Worm (Caenorhabditis elegans) whole organism, L2 larva: ENCODE measurements around the gene sre-2.

Experiments used
- C34F6.9 ChIP-seq: fragments of 150-350 bp; optimal IDR thresholded peaks from 2 replicates; lab custom pipeline; 2014; ENCODE audit warnings: missing biosample characterization, missing genetic modification characterization
- R02D3.7 ChIP-seq: fragments of 150-350 bp; optimal IDR thresholded peaks from 2 replicates; lab custom pipeline; 2014; ENCODE audit warnings: missing biosample characterization, missing genetic modification characterization
- ZK546.5 ChIP-seq: sonication (generic microtip); optimal IDR thresholded peaks from 2 replicates; lab custom pipeline; 2017; ENCODE audit warnings: missing biosample characterization, missing genetic modification characterization
- aly-2 ChIP-seq: fragments of 150-350 bp; optimal IDR thresholded peaks from 2 replicates; lab custom pipeline; 2014; ENCODE audit warnings: missing biosample characterization, missing genetic modification characterization
- blmp-1 ChIP-seq: sonication (generic microtip); optimal IDR thresholded peaks from 2 replicates; lab custom pipeline; 2017; ENCODE audit warnings: missing genetic modification characterization, mild to moderate bottlenecking, missing compliant biosample characterization, antibody characterized with exemption, moderate library complexity; ENCODE audit not compliant: insufficient read depth
- ceh-16 ChIP-seq: fragments of 150-350 bp; optimal IDR thresholded peaks from 2 replicates; lab custom pipeline; 2014; ENCODE audit warnings: missing biosample characterization, missing genetic modification characterization
- ceh-82 ChIP-seq: fragments of 150-350 bp; optimal IDR thresholded peaks from 2 replicates; lab custom pipeline; 2014; ENCODE audit warnings: missing biosample characterization, missing genetic modification characterization
- crh-2 ChIP-seq: sonication (generic microtip); optimal IDR thresholded peaks from 2 replicates; lab custom pipeline; 2017; ENCODE audit warnings: missing biosample characterization, missing genetic modification characterization
- dmd-4 ChIP-seq: sonication (generic microtip); optimal IDR thresholded peaks from 2 replicates; lab custom pipeline; 2017; ENCODE audit warnings: missing biosample characterization, missing genetic modification characterization
- egl-27 ChIP-seq: sonication (generic microtip); optimal IDR thresholded peaks from 3 replicates; lab custom pipeline; 2017; ENCODE audit warnings: missing biosample characterization, missing genetic modification reagents, missing genetic modification characterization
- elt-1 ChIP-seq: fragments of 150-350 bp; optimal IDR thresholded peaks from 2 replicates; lab custom pipeline; 2014; ENCODE audit warnings: missing biosample characterization, missing genetic modification characterization
- fos-1 ChIP-seq: fragments of 150-350 bp; optimal IDR thresholded peaks from 2 replicates; lab custom pipeline; 2014; ENCODE audit warnings: missing biosample characterization, missing genetic modification characterization
- gmeb-1 ChIP-seq: fragments of 150-350 bp; optimal IDR thresholded peaks from 2 replicates; lab custom pipeline; 2014; ENCODE audit warnings: missing biosample characterization, missing genetic modification characterization
- lin-11 ChIP-seq: fragments of 150-350 bp; sonication (generic microtip); optimal IDR thresholded peaks from 2 replicates; lab custom pipeline; 2014; ENCODE audit warnings: missing biosample characterization, missing genetic modification characterization, inconsistent platforms, mixed read lengths
- lin-39 ChIP-seq: fragments of 150-350 bp; optimal IDR thresholded peaks from 2 replicates; lab custom pipeline; 2014; ENCODE audit warnings: missing biosample characterization, missing genetic modification reagents, missing genetic modification characterization
- lsy-2 ChIP-seq, 2 experiments: fragments of 150-350 bp in 1 of 2; sonication (generic microtip) in 1 of 2; optimal IDR thresholded peaks; 2 replicates each; lab custom pipeline; 2014 to 2017; ENCODE audit warnings: missing biosample characterization in 2 of 2, missing genetic modification characterization in 2 of 2
- mab-5 ChIP-seq: fragments of 150-350 bp; optimal IDR thresholded peaks from 2 replicates; lab custom pipeline; 2014; ENCODE audit warnings: missing biosample characterization, missing genetic modification characterization
- mbf-1 ChIP-seq: sonication (generic microtip); optimal IDR thresholded peaks from 2 replicates; lab custom pipeline; 2017; ENCODE audit warnings: missing biosample characterization, missing genetic modification characterization
- nhr-12 ChIP-seq: fragments of 150-350 bp; optimal IDR thresholded peaks from 2 replicates; lab custom pipeline; 2014; ENCODE audit warnings: missing biosample characterization, missing genetic modification characterization
- nhr-129 ChIP-seq: fragments of 150-350 bp; optimal IDR thresholded peaks from 2 replicates; lab custom pipeline; 2014; ENCODE audit warnings: missing biosample characterization, missing genetic modification characterization
- nhr-23 ChIP-seq: fragments of 150-350 bp; optimal IDR thresholded peaks from 2 replicates; lab custom pipeline; 2014; ENCODE audit warnings: missing biosample characterization, missing genetic modification reagents, missing genetic modification characterization
- nhr-25 ChIP-seq: fragments of 150-350 bp; sonication (generic microtip); optimal IDR thresholded peaks from 3 replicates; lab custom pipeline; 2014; ENCODE audit warnings: missing biosample characterization, missing genetic modification characterization
- peb-1 ChIP-seq: fragments of 150-350 bp; optimal IDR thresholded peaks from 2 replicates; lab custom pipeline; 2014; ENCODE audit warnings: missing biosample characterization, missing genetic modification characterization
- sem-4 ChIP-seq: fragments of 150-350 bp; optimal IDR thresholded peaks from 2 replicates; lab custom pipeline; 2014; ENCODE audit warnings: missing biosample characterization, missing genetic modification reagents, missing genetic modification characterization
- skn-1 ChIP-seq: sonication (generic microtip); optimal IDR thresholded peaks from 2 replicates; lab custom pipeline; 2017; ENCODE audit warnings: missing biosample characterization, missing genetic modification characterization
- sma-3 ChIP-seq: sonication (generic microtip); optimal IDR thresholded peaks from 2 replicates; lab custom pipeline; 2016; ENCODE audit warnings: missing genetic modification reagents, missing genetic modification characterization, missing compliant biosample characterization
- sma-9 ChIP-seq, 2 experiments: fragments of 150-350 bp in 1 of 2; sonication (generic microtip) in 1 of 2; optimal IDR thresholded peaks; 2 replicates each; lab custom pipeline; 2014 to 2016; ENCODE audit warnings: missing genetic modification characterization in 2 of 2, mild to moderate bottlenecking in 1 of 2, missing biosample characterization in 1 of 2, missing compliant biosample characterization in 1 of 2, missing genetic modification reagents in 1 of 2, moderate library complexity in 1 of 2
- snpc-4 ChIP-seq: fragments of 150-350 bp; optimal IDR thresholded peaks from 2 replicates; lab custom pipeline; 2014; ENCODE audit warnings: missing biosample characterization, missing genetic modification characterization
- unc-55 ChIP-seq: fragments of 150-350 bp; sonication (generic microtip); optimal IDR thresholded peaks from 3 replicates; lab custom pipeline; 2014; ENCODE audit warnings: missing biosample characterization, missing genetic modification reagents, missing genetic modification characterization
- unc-62 ChIP-seq: fragments of 150-350 bp; optimal IDR thresholded peaks from 2 replicates; lab custom pipeline; 2014; ENCODE audit warnings: missing biosample characterization, missing genetic modification reagents, missing genetic modification characterization
- zag-1 ChIP-seq: fragments of 150-350 bp; optimal IDR thresholded peaks from 2 replicates; lab custom pipeline; 2014; ENCODE audit warnings: missing biosample characterization, missing genetic modification characterization

sre-2 gene

DNA sequence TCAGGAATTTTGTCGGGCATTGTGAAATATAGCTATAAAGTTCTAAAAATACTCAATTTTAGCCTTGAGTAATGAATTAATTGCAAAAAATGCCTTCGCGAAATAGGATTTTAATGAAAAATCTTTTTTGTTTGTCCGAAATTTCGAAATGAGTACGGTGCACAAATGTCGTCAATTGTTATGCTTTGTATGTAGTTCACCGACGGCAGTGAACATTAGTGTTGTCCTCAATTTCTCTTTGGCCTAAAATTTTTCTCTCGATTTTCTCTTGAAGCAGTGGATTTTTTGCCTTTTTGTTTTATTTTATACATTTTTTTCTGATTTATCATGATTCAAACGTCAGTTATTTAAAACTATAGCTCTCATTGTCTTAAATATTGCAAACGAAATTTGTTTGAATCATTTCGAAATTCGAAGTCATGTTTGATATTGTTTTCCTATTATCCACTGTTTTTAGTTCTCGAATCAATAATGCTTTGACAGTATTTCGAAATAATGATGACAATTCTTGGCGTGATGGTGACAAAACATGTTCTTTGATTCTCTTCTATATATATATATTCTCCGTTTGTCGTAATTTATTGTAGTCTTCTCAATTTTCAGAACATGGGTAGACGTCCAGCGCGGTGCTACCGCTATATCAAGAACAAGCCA lies 41.5 kb upstream of the sre-2 start, which contains the start of the genes ints-11 and rpl-10 (continued):
- TF ChIP-seq sma-9 (GFP tag; optimal IDR thresholded peaks at IDR 0.05; lab: Kevin White, UChicago), result no peak
- no peak for TF ChIP-seq sma-9 (tag; optimal IDR thresholded peaks at IDR 0.05; lab: Kevin White, UChicago)
- TF ChIP-seq ceh-16, result no peak

DNA sequence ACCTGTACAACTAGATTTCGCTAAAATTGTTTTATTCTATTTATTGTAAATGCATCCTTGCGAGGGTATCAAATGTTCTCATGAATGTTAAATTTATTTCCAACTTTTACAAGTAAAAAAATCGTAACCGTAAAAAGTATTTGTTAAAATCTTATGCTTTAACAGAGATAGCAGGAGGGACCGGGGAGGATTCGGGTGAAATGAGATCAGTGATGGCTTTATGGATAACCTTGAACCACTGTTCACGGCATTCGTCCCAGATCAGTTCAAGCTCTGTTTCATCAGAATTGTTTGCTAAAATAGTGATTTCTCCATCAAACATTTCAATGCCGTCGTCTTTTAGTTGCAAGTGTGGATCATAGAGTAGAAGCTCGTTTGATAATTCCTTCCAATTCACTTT lies 39.2 kb upstream of the sre-2 start:
- TF ChIP-seq aly-2 (tag; lab: Kevin White, UChicago) (no peak), unc-62 (GFP tag; lab: Kevin White, UChicago) (no peak), nhr-23 (tag; lab: Kevin White, UChicago) (no peak), ZK546.5 (tag; lab: Kevin White, UChicago) (no peak), lin-39 (no peak), nhr-12 (tag; lab: Kevin White, UChicago) (no peak), dmd-4 (tag; lab: Kevin White, UChicago) (no peak), C34F6.9 (no peak), lsy-2 (tag; optimal IDR thresholded peaks at IDR 0.05; lab: Kevin White, UChicago) (no peak), blmp-1 (tag; lab: Kevin White, UChicago) (no peak), elt-1 (no peak)

- peak in 1 of 2 experiments; percentile 27 for TF ChIP-seq lsy-2 (tag; optimal IDR thresholded peaks at IDR 0.05; lab: Kevin White, UChicago)
- TF ChIP-seq fos-1, result peak; percentile 0
- TF ChIP-seq zag-1, result no peak
- TF ChIP-seq lin-11 (tag; lab: Kevin White, UChicago), result no peak
- TF ChIP-seq skn-1 (tag; lab: Kevin White, UChicago), result peak; percentile 86
- no peak for TF ChIP-seq sem-4
- TF ChIP-seq C34F6.9, result peak; percentile 36
- TF ChIP-seq unc-55 (GFP tag; lab: Kevin White, UChicago), result peak; percentile 2
These were observed 36.1 kb upstream of the sre-2 start, which contains the start of gene cdc-48.2 for ce11 chrII:8138015-8138546. Gene cdc-48.2 (plus strand): TSS chrII:8138496.

DNA sequence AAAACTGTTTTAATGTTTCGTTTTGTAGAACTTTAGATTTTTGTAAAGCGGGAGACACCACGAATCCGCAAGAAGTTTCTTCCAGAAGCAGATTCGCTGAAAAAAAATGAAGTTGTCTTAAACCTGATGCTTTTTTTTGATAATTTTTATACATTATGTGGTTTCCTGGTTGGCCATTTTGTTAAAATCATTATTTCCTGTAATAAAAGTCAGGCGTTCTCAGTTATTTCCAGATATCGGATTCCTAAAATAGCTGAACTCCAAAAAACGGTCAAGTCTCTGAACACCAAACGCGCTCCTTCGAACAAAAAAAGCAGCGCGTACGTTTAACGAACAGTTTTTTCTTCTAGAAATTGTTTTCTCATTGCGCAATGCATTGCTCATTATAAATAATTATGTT lies 35.4 kb upstream of the sre-2 start:
- TF ChIP-seq unc-62 (GFP tag; lab: Kevin White, UChicago), result no peak
- TF ChIP-seq mbf-1, result no peak
- TF ChIP-seq ceh-16, result no peak
- peak; percentile 21 for TF ChIP-seq gmeb-1 (tag; lab: Kevin White, UChicago)
- no peak for TF ChIP-seq R02D3.7 (tag; lab: Kevin White, UChicago)
- peak; percentile 29 for TF ChIP-seq unc-55 (GFP tag; lab: Kevin White, UChicago)
- TF ChIP-seq sma-3 (GFP tag; lab: Kevin White, UChicago), result peak; percentile 1
- no peak for TF ChIP-seq nhr-12 (tag; lab: Kevin White, UChicago)
- peak; percentile 37 for TF ChIP-seq C34F6.9
- peak in 1 of 2 experiments; percentile 67 for TF ChIP-seq lsy-2 (tag; optimal IDR thresholded peaks at IDR 0.05; lab: Kevin White, UChicago)
- peak; percentile 16 for TF ChIP-seq skn-1 (tag; lab: Kevin White, UChicago)
- TF ChIP-seq nhr-129 (tag; lab: Kevin White, UChicago), result peak; percentile 49
- no peak for TF ChIP-seq snpc-4
- TF ChIP-seq nhr-25 (tag; lab: Kevin White, UChicago), result peak; percentile 8

ce11 chrII:8136818-8137217 lies 34.9 kb upstream of the sre-2 start, which contains the start of gene ctns-1:
Gene ctns-1 (minus strand): TSS chrII:8136918.
- TF ChIP-seq zag-1 (no peak), egl-27 (tag; lab: Kevin White, UChicago) (no peak), fos-1 (no peak), crh-2 (tag; lab: Kevin White, UChicago) (no peak), ceh-82 (tag; lab: Kevin White, UChicago) (no peak), peb-1 (tag; lab: Kevin White, UChicago) (no peak), mab-5 (tag; lab: Kevin White, UChicago) (no peak), gmeb-1 (tag; lab: Kevin White, UChicago) (no peak), lin-11 (tag; lab: Kevin White, UChicago) (no peak)
